Fruit fly (Drosophila melanogaster) whole organism, embryonic: Measurements from ENCODE around the gene ftz.

Source experiments
- Aef1 ChIP-seq: fragments of 200-800 bp; sonication (Bioruptor generic); IDR thresholded peaks from 3 replicates; pipeline ENCODE4 v1.3.6; 2022; ENCODE audit warnings: missing biosample characterization, missing genetic modification characterization
- CG1233 ChIP-seq: fragments of 200-800 bp; sonication (Bioruptor generic); optimal IDR thresholded peaks from 4 replicates; lab custom pipeline; 2018; ENCODE audit warnings: missing biosample characterization, mild to moderate bottlenecking, missing genetic modification characterization
- CG12391 ChIP-seq: fragments of 200-800 bp; sonication (Bioruptor generic); optimal IDR thresholded peaks from 3 replicates; lab custom pipeline; 2018; ENCODE audit warnings: missing biosample characterization, mild to moderate bottlenecking, missing genetic modification characterization, moderate library complexity
- CG2875 ChIP-seq: fragments of 200-800 bp; sonication (Bioruptor generic); optimal IDR thresholded peaks from 2 replicates; lab custom pipeline; 2017; ENCODE audit warnings: missing biosample characterization, mild to moderate bottlenecking, missing genetic modification characterization, missing genetic modification reagents
- CG32772 ChIP-seq: fragments of 200-800 bp; sonication (Bioruptor generic); IDR thresholded peaks from 2 replicates; pipeline ENCODE4 v1.3.6; 2022; ENCODE audit warnings: missing biosample characterization, missing genetic modification characterization
- CG3407 ChIP-seq: fragments of 200-800 bp; sonication (Bioruptor generic); optimal IDR thresholded peaks from 2 replicates; lab custom pipeline; 2018; ENCODE audit warnings: missing biosample characterization, mild to moderate bottlenecking, missing genetic modification characterization
- CG4328 ChIP-seq: fragments of 200-800 bp; sonication (Bioruptor generic); optimal IDR thresholded peaks from 3 replicates; lab custom pipeline; 2017; ENCODE audit warnings: missing biosample characterization, missing genetic modification reagents, missing genetic modification characterization
- CG6272 ChIP-seq: fragments of 200-800 bp; sonication (Bioruptor generic); IDR thresholded peaks from 2 replicates; pipeline ENCODE4 v1.3.6; 2022; ENCODE audit warnings: missing biosample characterization, missing genetic modification characterization
- NC2α ChIP-seq: fragments of 200-800 bp; sonication (Bioruptor generic); optimal IDR thresholded peaks from 2 replicates; lab custom pipeline; 2016; ENCODE audit warnings: missing biosample characterization, missing genetic modification characterization
- chm ChIP-seq: fragments of 200-800 bp; sonication (Bioruptor generic); IDR thresholded peaks from 2 replicates; pipeline ENCODE4 v1.3.6; 2022; ENCODE audit warnings: missing biosample characterization, missing genetic modification characterization
- dimm ChIP-seq: fragments of 200-800 bp; sonication (Bioruptor generic); IDR thresholded peaks from 2 replicates; pipeline ENCODE4 v1.3.6; 2022; ENCODE audit warnings: missing biosample characterization, missing genetic modification characterization
- peb ChIP-seq: fragments of 200-800 bp; sonication (Bioruptor generic); IDR thresholded peaks from 2 replicates; pipeline ENCODE4 v1.3.6; 2022; ENCODE audit warnings: missing biosample characterization, missing genetic modification characterization
- sd ChIP-seq: fragments of 200-800 bp; sonication (Bioruptor generic); optimal IDR thresholded peaks from 3 replicates; lab custom pipeline; 2018; ENCODE audit warnings: missing biosample characterization, mild to moderate bottlenecking, missing genetic modification characterization, moderate library complexity
- trem ChIP-seq: fragments of 200-800 bp; optimal IDR thresholded peaks from 3 replicates; lab custom pipeline; 2019; ENCODE audit warnings: missing biosample characterization, mild to moderate bottlenecking, missing genetic modification characterization, moderate library complexity

DNA sequence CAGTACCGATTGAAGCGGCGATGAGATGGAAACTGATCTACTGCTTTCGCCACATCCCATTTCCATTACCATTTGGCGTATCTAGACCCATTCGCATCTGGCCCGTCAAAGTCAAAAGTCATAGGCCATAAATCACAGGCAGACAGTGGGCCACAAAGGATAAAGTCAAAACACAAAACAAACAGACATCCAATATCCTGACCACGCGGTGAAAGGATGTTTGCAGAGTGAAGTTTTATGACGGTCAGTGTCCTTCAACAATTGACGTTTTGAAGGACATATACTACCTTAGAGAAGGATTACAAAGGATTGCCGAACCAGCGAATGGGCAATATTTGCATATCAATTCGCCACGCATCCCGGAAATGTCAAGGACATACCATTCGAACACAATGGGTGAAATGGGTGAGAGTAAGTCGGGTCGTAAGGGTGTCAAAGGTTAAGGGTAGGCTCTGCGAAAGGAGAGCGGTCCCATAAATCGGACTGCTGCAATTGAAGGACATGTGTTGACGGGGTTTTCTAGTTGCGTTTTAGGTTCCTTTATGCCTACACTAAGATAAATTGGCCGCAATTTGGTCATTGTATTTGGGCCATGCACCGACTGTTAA is 21.2 kb downstream of the ftz start:
- TF ChIP-seq CG2875 (GFP tag; lab: Kevin White, UChicago) (no peak), CG1233 (GFP tag; lab: Kevin White, UChicago) (no peak), CG4328 (GFP tag; lab: Kevin White, UChicago) (no peak), CG12391 (tag; lab: Kevin White, UChicago) (no peak), peb (GFP tag; lab: Robert Waterston, UW) (no peak), sd (tag; lab: Kevin White, UChicago) (no peak), dimm (GFP tag; lab: Robert Waterston, UW) (no peak), CG32772 (no peak), Aef1 (GFP tag; lab: Robert Waterston, UW) (no peak), trem (tag; lab: Kevin White, UChicago) (no peak), chm (no peak), CG6272 (GFP tag; lab: Robert Waterston, UW) (no peak), NC2α (GFP tag; lab: Kevin White, UChicago) (no peak), CG3407 (GFP tag; lab: Kevin White, UChicago) (no peak)
